Fruit fly (Drosophila melanogaster) whole organism, embryonic: ENCODE data around the gene Qsox2.

Experiments
- Ada2b ChIP-seq: fragments of 200-800 bp; sonication (Bioruptor generic); IDR thresholded peaks from 2 replicates; pipeline ENCODE4 v1.3.6; 2022; ENCODE audit warnings: missing biosample characterization, missing genetic modification characterization
- CG1024 ChIP-seq: fragments of 200-800 bp; sonication (Bioruptor generic); IDR thresholded peaks from 2 replicates; pipeline ENCODE4 v1.3.6; 2022; ENCODE audit warnings: missing biosample characterization, missing genetic modification characterization
- CG11504 ChIP-seq: fragments of 200-800 bp; sonication (Bioruptor generic); optimal IDR thresholded peaks from 3 replicates; lab custom pipeline; 2019; ENCODE audit warnings: missing biosample characterization, mild to moderate bottlenecking, missing genetic modification characterization, moderate library complexity
- CG12236 ChIP-seq: fragments of 200-800 bp; sonication (Bioruptor generic); optimal IDR thresholded peaks from 2 replicates; lab custom pipeline; 2016; ENCODE audit warnings: missing biosample characterization, missing genetic modification characterization
- CG12744 ChIP-seq: fragments of 200-800 bp; sonication (Bioruptor generic); optimal IDR thresholded peaks from 2 replicates; lab custom pipeline; 2016; ENCODE audit warnings: missing biosample characterization, missing genetic modification characterization
- CG13123 ChIP-seq: fragments of 200-800 bp; sonication (Bioruptor generic); optimal IDR thresholded peaks from 2 replicates; lab custom pipeline; 2016; ENCODE audit warnings: missing biosample characterization, missing genetic modification characterization
- CG15011 ChIP-seq: fragments of 200-800 bp; sonication (Bioruptor generic); optimal IDR thresholded peaks from 3 replicates; lab custom pipeline; 2018; ENCODE audit warnings: missing biosample characterization, mild to moderate bottlenecking, missing genetic modification characterization
- CG15269 ChIP-seq: fragments of 200-800 bp; sonication (Bioruptor generic); optimal IDR thresholded peaks from 2 replicates; lab custom pipeline; 2018; ENCODE audit warnings: missing biosample characterization, mild to moderate bottlenecking, missing genetic modification characterization, moderate library complexity
- CG15479 ChIP-seq: fragments of 200-800 bp; sonication (Bioruptor generic); optimal IDR thresholded peaks from 3 replicates; lab custom pipeline; 2019; ENCODE audit warnings: missing biosample characterization, mild to moderate bottlenecking, missing genetic modification characterization, moderate library complexity
- CG15601 ChIP-seq: fragments of 200-800 bp; sonication (Bioruptor generic); optimal IDR thresholded peaks from 3 replicates; lab custom pipeline; 2019; ENCODE audit warnings: missing biosample characterization, mild to moderate bottlenecking, missing genetic modification characterization, moderate library complexity
- CG16815 ChIP-seq: fragments of 200-800 bp; sonication (Bioruptor generic); optimal IDR thresholded peaks from 3 replicates; lab custom pipeline; 2017; ENCODE audit warnings: missing biosample characterization, mild to moderate bottlenecking, missing genetic modification characterization
- CG16863 ChIP-seq: fragments of 200-800 bp; sonication (Bioruptor generic); optimal IDR thresholded peaks from 3 replicates; lab custom pipeline; 2016; ENCODE audit warnings: missing biosample characterization, missing genetic modification characterization
- CG17186 ChIP-seq: fragments of 200-800 bp; sonication (Bioruptor generic); optimal IDR thresholded peaks from 3 replicates; lab custom pipeline; 2017; ENCODE audit warnings: missing biosample characterization, missing genetic modification reagents, missing genetic modification characterization
- CG17361 ChIP-seq: fragments of 200-800 bp; sonication (Bioruptor generic); IDR thresholded peaks from 3 replicates; pipeline ENCODE4 v1.3.6; 2022; ENCODE audit warnings: missing biosample characterization, missing genetic modification characterization
- CG1792 ChIP-seq: fragments of 200-800 bp; sonication (Bioruptor generic); optimal IDR thresholded peaks from 2 replicates; lab custom pipeline; 2016; ENCODE audit warnings: missing biosample characterization, missing genetic modification characterization
- CG18599 ChIP-seq: fragments of 200-800 bp; sonication (Bioruptor generic); optimal IDR thresholded peaks from 3 replicates; lab custom pipeline; 2017; ENCODE audit warnings: missing biosample characterization, missing genetic modification characterization, mild to moderate bottlenecking, moderate library complexity, missing genetic modification reagents
- CG30431 ChIP-seq: fragments of 200-800 bp; sonication (Bioruptor generic); optimal IDR thresholded peaks from 2 replicates; lab custom pipeline; 2017; ENCODE audit warnings: missing biosample characterization, missing genetic modification characterization
- CG3065 ChIP-seq: fragments of 200-800 bp; sonication (Bioruptor generic); optimal IDR thresholded peaks from 2 replicates; lab custom pipeline; 2016; ENCODE audit warnings: missing biosample characterization, missing genetic modification characterization
- CG3281 ChIP-seq: fragments of 200-800 bp; sonication (Bioruptor generic); optimal IDR thresholded peaks from 3 replicates; lab custom pipeline; 2017; ENCODE audit warnings: missing biosample characterization, mild to moderate bottlenecking, missing genetic modification characterization
- CG6689 ChIP-seq: fragments of 200-800 bp; sonication (Bioruptor generic); IDR thresholded peaks from 2 replicates; pipeline ENCODE4 v1.3.6; 2022; ENCODE audit warnings: missing biosample characterization, missing genetic modification characterization
- CG6791 ChIP-seq: fragments of 200-800 bp; sonication (Bioruptor generic); IDR thresholded peaks from 3 replicates; pipeline ENCODE4 v1.3.6; 2022; ENCODE audit warnings: missing biosample characterization, missing genetic modification characterization; ENCODE audit not compliant: partially characterized antibody
- CG7839 ChIP-seq: fragments of 200-800 bp; sonication (Bioruptor generic); optimal IDR thresholded peaks from 3 replicates; lab custom pipeline; 2018; ENCODE audit warnings: missing biosample characterization, mild to moderate bottlenecking, missing genetic modification characterization, moderate library complexity
- CG7987 ChIP-seq: fragments of 200-800 bp; sonication (Bioruptor generic); optimal IDR thresholded peaks from 2 replicates; lab custom pipeline; 2018; ENCODE audit warnings: missing biosample characterization, mild to moderate bottlenecking, missing genetic modification characterization, moderate library complexity
- CG9727 ChIP-seq: fragments of 200-800 bp; sonication (Bioruptor generic); optimal IDR thresholded peaks from 3 replicates; lab custom pipeline; 2017; ENCODE audit warnings: missing biosample characterization, mild to moderate bottlenecking, missing genetic modification characterization
- D19A ChIP-seq: fragments of 200-800 bp; optimal IDR thresholded peaks from 3 replicates; lab custom pipeline; 2019; ENCODE audit warnings: missing biosample characterization, mild to moderate bottlenecking, missing genetic modification characterization, moderate library complexity
- Dll ChIP-seq: fragments of 200-800 bp; sonication (Bioruptor generic); IDR thresholded peaks from 4 replicates; pipeline ENCODE4 v1.3.6; 2022; ENCODE audit warnings: missing biosample characterization, missing genetic modification characterization; ENCODE audit not compliant: partially characterized antibody
- H15 ChIP-seq: fragments of 200-800 bp; sonication (Bioruptor generic); IDR thresholded peaks from 3 replicates; pipeline ENCODE4 v1.3.6; 2022; ENCODE audit warnings: missing biosample characterization, missing genetic modification characterization
- Hr51 ChIP-seq, 2 experiments: fragments of 200-800 bp; sonication (Bioruptor generic); optimal IDR thresholded peaks; 2 replicates in 1 of 2; 3 replicates in 1 of 2; lab custom pipeline; 2016 to 2018; ENCODE audit warnings: missing biosample characterization in 2 of 2, missing genetic modification characterization in 2 of 2, mild to moderate bottlenecking in 1 of 2, moderate library complexity in 1 of 2
- Lhr ChIP-seq: fragments of 200-800 bp; sonication (Bioruptor generic); optimal IDR thresholded peaks from 3 replicates; lab custom pipeline; 2017; ENCODE audit warnings: mild to moderate bottlenecking, missing biosample characterization, missing genetic modification reagents, missing genetic modification characterization
- NC2α ChIP-seq: fragments of 200-800 bp; sonication (Bioruptor generic); optimal IDR thresholded peaks from 2 replicates; lab custom pipeline; 2016; ENCODE audit warnings: missing biosample characterization, missing genetic modification characterization
- Nf-YA ChIP-seq: fragments of 200-800 bp; sonication (Bioruptor generic); IDR thresholded peaks from 2 replicates; pipeline ENCODE4 v1.3.6; 2022; ENCODE audit warnings: missing biosample characterization, missing genetic modification characterization
- Oli ChIP-seq: fragments of 200-800 bp; sonication (Bioruptor generic); optimal IDR thresholded peaks from 2 replicates; lab custom pipeline; 2018; ENCODE audit warnings: missing biosample characterization, mild to moderate bottlenecking, missing genetic modification characterization, moderate library complexity
- Ptx1 ChIP-seq: fragments of 200-800 bp; sonication (Bioruptor generic); IDR thresholded peaks from 2 replicates; pipeline ENCODE4 v1.3.6; 2022; ENCODE audit warnings: missing biosample characterization, missing genetic modification characterization
- Trl ChIP-seq, 3 experiments: fragments of >200 bp in 2 of 3; fragments of 200-800 bp in 1 of 3; sonication (Bioruptor generic) in 1 of 3; optimal IDR thresholded peaks; 2 replicates in 1 of 3; 3 replicates in 2 of 3; lab custom pipeline; 2016 to 2017; ENCODE audit warnings: missing biosample characterization in 1 of 3, missing genetic modification characterization in 1 of 3
- aop ChIP-seq: fragments of 200-800 bp; sonication (Bioruptor generic); IDR thresholded peaks from 2 replicates; pipeline ENCODE4 v1.3.6; 2022; ENCODE audit warnings: missing biosample characterization, missing genetic modification characterization
- ato ChIP-seq: fragments of 200-800 bp; sonication (Bioruptor generic); IDR thresholded peaks from 2 replicates; pipeline ENCODE4 v1.3.6; 2022; ENCODE audit warnings: missing biosample characterization, missing genetic modification characterization; ENCODE audit not compliant: partially characterized antibody
- croc ChIP-seq: fragments of 200-800 bp; sonication (Bioruptor generic); conservative IDR thresholded peaks from 3 replicates; pipeline ENCODE4 v1.3.6; 2022; ENCODE audit warnings: missing biosample characterization, missing genetic modification characterization
- exex ChIP-seq: fragments of 200-800 bp; sonication (Bioruptor generic); optimal IDR thresholded peaks from 4 replicates; lab custom pipeline; 2018; ENCODE audit warnings: missing biosample characterization, mild to moderate bottlenecking, missing genetic modification characterization, moderate library complexity
- fd64A ChIP-seq: fragments of 200-800 bp; sonication (Bioruptor generic); optimal IDR thresholded peaks from 3 replicates; lab custom pipeline; 2018; ENCODE audit warnings: missing biosample characterization, mild to moderate bottlenecking, missing genetic modification characterization
- gcm2 ChIP-seq: fragments of 200-800 bp; sonication (Bioruptor generic); optimal IDR thresholded peaks from 2 replicates; lab custom pipeline; 2016; ENCODE audit warnings: missing biosample characterization, missing genetic modification characterization
- gro ChIP-seq: fragments of 200-800 bp; sonication (Bioruptor generic); optimal IDR thresholded peaks from 2 replicates; lab custom pipeline; 2016; ENCODE audit warnings: missing biosample characterization, missing genetic modification characterization
- gsb ChIP-seq: fragments of 200-800 bp; sonication (Bioruptor generic); IDR thresholded peaks from 2 replicates; pipeline ENCODE4 v1.3.6; 2022; ENCODE audit warnings: missing biosample characterization, missing genetic modification characterization
- mirr ChIP-seq: fragments of 200-800 bp; sonication (Bioruptor generic); optimal IDR thresholded peaks from 3 replicates; lab custom pipeline; 2018; ENCODE audit warnings: missing biosample characterization, mild to moderate bottlenecking, missing genetic modification characterization
- nerfin-1 ChIP-seq: fragments of 200-800 bp; sonication (Bioruptor generic); optimal IDR thresholded peaks from 3 replicates; lab custom pipeline; 2019; ENCODE audit warnings: missing biosample characterization, mild to moderate bottlenecking, missing genetic modification characterization, moderate library complexity
- nerfin-2 ChIP-seq: fragments of 200-800 bp; sonication (Bioruptor generic); IDR thresholded peaks from 2 replicates; pipeline ENCODE4 v1.3.6; 2022; ENCODE audit warnings: missing biosample characterization, missing genetic modification characterization; ENCODE audit not compliant: partially characterized antibody
- rib ChIP-seq: fragments of 200-800 bp; sonication (Bioruptor generic); IDR thresholded peaks from 2 replicates; pipeline ENCODE4 v1.3.6; 2022; ENCODE audit warnings: missing biosample characterization, missing genetic modification characterization
- sens ChIP-seq: fragments of 200-800 bp; sonication (Bioruptor generic); peaks from one replicate; lab custom pipeline; 2016; ENCODE audit warnings: missing biosample characterization, missing genetic modification characterization
- tna ChIP-seq: fragments of 200-800 bp; sonication (Bioruptor generic); IDR thresholded peaks from 2 replicates; pipeline ENCODE4 v1.3.6; 2022; ENCODE audit warnings: missing biosample characterization, missing genetic modification characterization; ENCODE audit not compliant: partially characterized antibody
- trem ChIP-seq: fragments of 200-800 bp; optimal IDR thresholded peaks from 3 replicates; lab custom pipeline; 2019; ENCODE audit warnings: missing biosample characterization, mild to moderate bottlenecking, missing genetic modification characterization, moderate library complexity
- tx ChIP-seq: fragments of 200-800 bp; sonication (Bioruptor generic); optimal IDR thresholded peaks from 2 replicates; lab custom pipeline; 2016; ENCODE audit warnings: missing biosample characterization, missing genetic modification characterization
- zfh1 ChIP-seq: fragments of 200-800 bp; sonication (Bioruptor generic); IDR thresholded peaks from 3 replicates; pipeline ENCODE4 v1.3.6; 2022; ENCODE audit warnings: missing biosample characterization, missing genetic modification characterization

Gene Qsox2

DNA sequence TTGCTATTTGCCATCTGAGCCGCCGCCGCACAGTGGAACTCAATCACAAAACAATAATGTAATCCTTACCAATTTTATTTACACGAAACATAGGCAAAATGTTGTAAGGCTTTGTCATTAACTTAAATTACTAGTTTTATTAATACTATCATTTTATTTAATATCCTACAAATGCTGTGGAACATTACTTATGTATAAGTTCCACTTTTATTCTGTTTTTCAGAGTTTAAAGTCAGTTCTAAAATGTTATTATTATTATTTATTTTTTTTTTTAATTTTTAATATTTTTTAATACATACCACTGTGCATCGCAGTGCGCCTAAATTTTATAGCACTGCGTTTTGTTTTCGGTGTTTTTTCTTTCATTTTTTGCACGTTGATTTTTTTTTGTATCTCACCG lies 17.8 kb downstream of the Qsox2 start (continued):
- TF ChIP-seq CG11504 (tag; lab: Kevin White, UChicago) (peak; percentile 53), sens (GFP tag; lab: Kevin White, UChicago) (peak; percentile 16), tna (no peak), CG15269 (tag; lab: Kevin White, UChicago) (peak; percentile 32), CG17186 (GFP tag; lab: Kevin White, UChicago) (no peak), Nf-YA (GFP tag; lab: Robert Waterston, UW) (no peak), croc (no peak), CG3281 (GFP tag; lab: Kevin White, UChicago) (no peak), gcm2 (GFP tag; lab: Kevin White, UChicago) (no peak), tx (GFP tag; lab: Kevin White, UChicago) (no peak), Dll (GFP tag; lab: Robert Waterston, UW) (no peak), CG13123 (no peak), aop (GFP tag; lab: Robert Waterston, UW) (no peak), CG1792 (no peak), CG18599 (GFP tag; lab: Kevin White, UChicago) (no peak), Trl (optimal IDR thresholded peaks at IDR 0.05; lab: Kevin White, UChicago) (no peak), Trl (GFP tag; optimal IDR thresholded peaks at IDR 0.05; lab: Kevin White, UChicago) (no peak), rib (GFP tag; lab: Robert Waterston, UW) (no peak), zfh1 (GFP tag; lab: Robert Waterston, UW) (no peak), CG15011 (GFP tag; lab: Kevin White, UChicago) (no peak), CG12236 (GFP tag; lab: Kevin White, UChicago) (no peak), ato (GFP tag; lab: Robert Waterston, UW) (no peak), Oli (tag; lab: Kevin White, UChicago) (peak; percentile 34), nerfin-2 (GFP tag; lab: Robert Waterston, UW) (no peak), CG6791 (GFP tag; lab: Robert Waterston, UW) (no peak), CG6689 (0 out of 2 replicates have a peak, but pooled peaks have one; percentile 19), Ada2b (GFP tag; lab: Robert Waterston, UW) (no peak), Ptx1 (GFP tag; lab: Robert Waterston, UW) (peak; percentile 40; the same call in 1 of the 2 replicates), exex (tag; lab: Kevin White, UChicago) (no peak), CG7839 (tag; lab: Kevin White, UChicago) (peak; percentile 18), gro (GFP tag; lab: Kevin White, UChicago) (no peak), fd64A (GFP tag; lab: Kevin White, UChicago) (no peak), trem (tag; lab: Kevin White, UChicago) (no peak), NC2α (GFP tag; lab: Kevin White, UChicago) (no peak), CG7987 (no peak), CG9727 (GFP tag; lab: Kevin White, UChicago) (no peak), CG16815 (GFP tag; lab: Kevin White, UChicago) (no peak), Lhr (GFP tag; lab: Kevin White, UChicago) (no peak), CG15479 (GFP tag; lab: Kevin White, UChicago) (no peak), mirr (GFP tag; lab: Kevin White, UChicago) (no peak), CG17361 (GFP tag; lab: Robert Waterston, UW) (no peak), CG1024 (GFP tag; lab: Robert Waterston, UW) (no peak), CG16863 (GFP tag; lab: Kevin White, UChicago) (no peak), CG12744 (no peak), nerfin-1 (tag; lab: Kevin White, UChicago) (no peak), CG30431 (no peak), Hr51 (GFP tag; optimal IDR thresholded peaks at IDR 0.05; lab: Kevin White, UChicago) (peak in 1 of 2 experiments; percentile 64), H15 (GFP tag; lab: Robert Waterston, UW) (no peak), CG15601 (no peak), gsb (GFP tag; lab: Robert Waterston, UW) (no peak), CG3065 (GFP tag; lab: Kevin White, UChicago) (no peak), D19A (tag; lab: Kevin White, UChicago) (no peak)
